Fruit fly (Drosophila melanogaster) whole organism, embryonic: ENCODE results near the gene HUWE1.

Source experiments
- ATbp ChIP-seq: fragments of 200-800 bp; sonication (Bioruptor generic); optimal IDR thresholded peaks from 2 replicates; lab custom pipeline; 2017; ENCODE audit warnings: missing biosample characterization, mild to moderate bottlenecking, missing genetic modification characterization, missing genetic modification reagents
- Asciz ChIP-seq: fragments of 200-800 bp; sonication (Bioruptor generic); optimal IDR thresholded peaks from 2 replicates; lab custom pipeline; 2017; ENCODE audit warnings: missing biosample characterization, mild to moderate bottlenecking, missing genetic modification characterization, missing genetic modification reagents
- Blimp-1 ChIP-seq: fragments of 200-800 bp; sonication (Bioruptor generic); optimal IDR thresholded peaks from 3 replicates; lab custom pipeline; 2018; ENCODE audit warnings: missing biosample characterization, missing genetic modification characterization, mild to moderate bottlenecking, moderate library complexity, missing genetic modification reagents
- CG10543 ChIP-seq: fragments of 200-800 bp; sonication (Bioruptor generic); optimal IDR thresholded peaks from 3 replicates; lab custom pipeline; 2017; ENCODE audit warnings: missing biosample characterization, mild to moderate bottlenecking, missing genetic modification characterization, moderate library complexity
- CG11247 ChIP-seq: fragments of 200-800 bp; sonication (Bioruptor generic); IDR thresholded peaks from 2 replicates; pipeline ENCODE4 v1.3.6; 2022; ENCODE audit warnings: missing biosample characterization, missing genetic modification characterization
- CG12299 ChIP-seq: fragments of 200-800 bp; sonication (Bioruptor generic); optimal IDR thresholded peaks from 2 replicates; lab custom pipeline; 2018; ENCODE audit warnings: missing biosample characterization, mild to moderate bottlenecking, missing genetic modification characterization
- CG13287 ChIP-seq: fragments of 200-800 bp; sonication (Bioruptor generic); IDR thresholded peaks from 2 replicates; pipeline ENCODE4 v1.3.6; 2022; ENCODE audit warnings: missing biosample characterization, missing genetic modification characterization; ENCODE audit not compliant: partially characterized antibody
- CG13624 ChIP-seq: fragments of 200-800 bp; sonication (Bioruptor generic); optimal IDR thresholded peaks from 2 replicates; lab custom pipeline; 2016; ENCODE audit warnings: missing biosample characterization, missing genetic modification characterization
- CG13775 ChIP-seq: fragments of 200-800 bp; sonication (Bioruptor generic); optimal IDR thresholded peaks from 3 replicates; lab custom pipeline; 2017; ENCODE audit warnings: missing biosample characterization, mild to moderate bottlenecking, missing genetic modification characterization
- CG14014 ChIP-seq: fragments of 200-800 bp; sonication (Bioruptor generic); IDR thresholded peaks from 2 replicates; pipeline ENCODE4 v1.3.6; 2022; ENCODE audit warnings: missing biosample characterization, missing genetic modification characterization
- CG15514 ChIP-seq: fragments of 200-800 bp; sonication (Bioruptor generic); optimal IDR thresholded peaks from 3 replicates; lab custom pipeline; 2017; ENCODE audit warnings: missing biosample characterization, missing genetic modification characterization, mild to moderate bottlenecking, moderate library complexity, missing genetic modification reagents
- CG17359 ChIP-seq: fragments of 200-800 bp; sonication (Bioruptor generic); optimal IDR thresholded peaks from 3 replicates; lab custom pipeline; 2018; ENCODE audit warnings: missing biosample characterization, mild to moderate bottlenecking, missing genetic modification characterization, moderate library complexity
- CG17568 ChIP-seq: fragments of 200-800 bp; sonication (Bioruptor generic); optimal IDR thresholded peaks from 2 replicates; lab custom pipeline; 2018; ENCODE audit warnings: missing biosample characterization, mild to moderate bottlenecking, missing genetic modification characterization, moderate library complexity
- CG18011 ChIP-seq: fragments of 200-800 bp; sonication (Bioruptor generic); optimal IDR thresholded peaks from 2 replicates; lab custom pipeline; 2017; ENCODE audit warnings: missing biosample characterization, missing genetic modification characterization, mild to moderate bottlenecking, moderate library complexity, missing genotype
- CG1832 ChIP-seq: fragments of 200-800 bp; sonication (Bioruptor generic); optimal IDR thresholded peaks from 2 replicates; lab custom pipeline; 2017; ENCODE audit warnings: missing biosample characterization, mild to moderate bottlenecking, missing genetic modification characterization, inconsistent platforms
- CG18619 ChIP-seq: fragments of 200-800 bp; sonication (Bioruptor generic); optimal IDR thresholded peaks from 3 replicates; lab custom pipeline; 2017; ENCODE audit warnings: missing biosample characterization, mild to moderate bottlenecking, missing genetic modification characterization
- CG2116 ChIP-seq: fragments of 200-800 bp; sonication (Bioruptor generic); optimal IDR thresholded peaks from 3 replicates; lab custom pipeline; 2018; ENCODE audit warnings: missing biosample characterization, mild to moderate bottlenecking, missing genetic modification characterization
- CG31365 ChIP-seq: fragments of 200-800 bp; sonication (Bioruptor generic); optimal IDR thresholded peaks from 2 replicates; lab custom pipeline; 2018; ENCODE audit warnings: missing biosample characterization, mild to moderate bottlenecking, missing genetic modification characterization
- CG31441 ChIP-seq: fragments of 200-800 bp; sonication (Bioruptor generic); IDR thresholded peaks from 2 replicates; pipeline ENCODE4 v1.3.6; 2022; ENCODE audit warnings: missing biosample characterization, missing genetic modification characterization
- CG33213 ChIP-seq: fragments of 200-800 bp; sonication (Bioruptor generic); optimal IDR thresholded peaks from 3 replicates; lab custom pipeline; 2016; ENCODE audit warnings: missing biosample characterization, missing genetic modification characterization
- CG6272 ChIP-seq: fragments of 200-800 bp; sonication (Bioruptor generic); IDR thresholded peaks from 2 replicates; pipeline ENCODE4 v1.3.6; 2022; ENCODE audit warnings: missing biosample characterization, missing genetic modification characterization
- CG6654 ChIP-seq: fragments of 200-800 bp; sonication (Bioruptor generic); optimal IDR thresholded peaks from 2 replicates; lab custom pipeline; 2017; ENCODE audit warnings: missing biosample characterization, mild to moderate bottlenecking, missing genetic modification characterization
- CG9932 ChIP-seq: fragments of 200-800 bp; sonication (Bioruptor generic); IDR thresholded peaks from 2 replicates; pipeline ENCODE4 v1.3.6; 2022; ENCODE audit warnings: missing biosample characterization, missing genetic modification characterization
- Dbx ChIP-seq: fragments of 200-800 bp; sonication (Bioruptor generic); IDR thresholded peaks from 3 replicates; pipeline ENCODE4 v1.3.6; 2022; ENCODE audit warnings: missing biosample characterization, missing genetic modification characterization
- Dip3 ChIP-seq: fragments of 200-800 bp; sonication (Bioruptor generic); optimal IDR thresholded peaks from 3 replicates; lab custom pipeline; 2016; ENCODE audit warnings: missing biosample characterization, missing genetic modification characterization
- Doc3 ChIP-seq: fragments of 200-800 bp; sonication (Bioruptor generic); IDR thresholded peaks from 3 replicates; pipeline ENCODE4 v1.3.6; 2022; ENCODE audit warnings: missing biosample characterization, missing genetic modification characterization; ENCODE audit not compliant: partially characterized antibody
- Dref ChIP-seq: fragments of 200-800 bp; sonication (Bioruptor generic); IDR thresholded peaks from 2 replicates; pipeline ENCODE4 v1.3.6; 2022; ENCODE audit warnings: missing biosample characterization, missing genetic modification characterization
- Ets65A ChIP-seq: fragments of 200-800 bp; sonication (Bioruptor generic); peaks from one replicate; lab custom pipeline; 2016; ENCODE audit warnings: missing biosample characterization, missing genetic modification characterization
- Gug ChIP-seq: fragments of 200-800 bp; sonication (Bioruptor generic); IDR thresholded peaks from 4 replicates; pipeline ENCODE4 v1.3.6; 2022; ENCODE audit warnings: missing biosample characterization, missing genetic modification characterization
- HHEX ChIP-seq: fragments of 200-800 bp; sonication (Bioruptor generic); optimal IDR thresholded peaks from 3 replicates; lab custom pipeline; 2017; ENCODE audit warnings: missing biosample characterization, mild to moderate bottlenecking, missing genetic modification characterization, missing genetic modification reagents
- HLHmδ ChIP-seq: fragments of 200-800 bp; sonication (Bioruptor generic); optimal IDR thresholded peaks from 2 replicates; lab custom pipeline; 2018; ENCODE audit warnings: missing biosample characterization, mild to moderate bottlenecking, missing genetic modification characterization, moderate library complexity
- Kr ChIP-seq: fragments of 200-800 bp; sonication (Bioruptor generic); optimal IDR thresholded peaks from 2 replicates; lab custom pipeline; 2017; ENCODE audit warnings: missing biosample characterization, mild to moderate bottlenecking, missing genetic modification characterization
- MTF-1 ChIP-seq: fragments of 200-800 bp; sonication (Bioruptor generic); optimal IDR thresholded peaks from 2 replicates; lab custom pipeline; 2018; ENCODE audit warnings: missing biosample characterization, mild to moderate bottlenecking, missing genetic modification characterization, borderline replicate concordance
- NFAT ChIP-seq: fragments of 200-800 bp; sonication (Bioruptor generic); IDR thresholded peaks from 2 replicates; pipeline ENCODE4 v1.3.6; 2022; ENCODE audit warnings: missing biosample characterization, missing genetic modification characterization
- PHDP ChIP-seq: fragments of 200-800 bp; sonication (Bioruptor generic); optimal IDR thresholded peaks from 3 replicates; lab custom pipeline; 2018; ENCODE audit warnings: missing biosample characterization, mild to moderate bottlenecking, missing genetic modification characterization, moderate library complexity
- Side ChIP-seq: fragments of 200-800 bp; sonication (Bioruptor generic); optimal IDR thresholded peaks from 2 replicates; lab custom pipeline; 2016; ENCODE audit warnings: missing biosample characterization, missing genetic modification characterization
- Tbp ChIP-seq: fragments of >200 bp; optimal IDR thresholded peaks from 2 replicates; lab custom pipeline; 2018; ENCODE audit warnings: missing biosample characterization, missing genetic modification characterization
- ac ChIP-seq: fragments of 200-800 bp; sonication (Bioruptor generic); optimal IDR thresholded peaks from 3 replicates; lab custom pipeline; 2017; ENCODE audit warnings: missing biosample characterization, mild to moderate bottlenecking, missing genetic modification characterization
- bigmax ChIP-seq: fragments of 200-800 bp; sonication (Bioruptor generic); optimal IDR thresholded peaks from 2 replicates; lab custom pipeline; 2018; ENCODE audit warnings: missing biosample characterization, mild to moderate bottlenecking, missing genetic modification characterization
- crp ChIP-seq, 2 experiments: fragments of 200-800 bp; sonication (Bioruptor generic); optimal IDR thresholded peaks; 2 replicates in 1 of 2; 3 replicates in 1 of 2; lab custom pipeline; 2017; ENCODE audit warnings: missing biosample characterization in 2 of 2, missing genetic modification characterization in 2 of 2, mild to moderate bottlenecking in 1 of 2, moderate library complexity in 1 of 2
- da ChIP-seq: fragments of 200-800 bp; sonication (Bioruptor generic); optimal IDR thresholded peaks from 2 replicates; lab custom pipeline; 2016; ENCODE audit warnings: missing biosample characterization, missing genetic modification characterization
- dan ChIP-seq: fragments of 200-800 bp; sonication (Bioruptor generic); IDR thresholded peaks from 2 replicates; pipeline ENCODE4 v1.3.6; 2022; ENCODE audit warnings: missing biosample characterization, missing genetic modification characterization
- gce ChIP-seq: fragments of 200-800 bp; sonication (Bioruptor generic); IDR thresholded peaks from 3 replicates; pipeline ENCODE4 v1.3.6; 2022; ENCODE audit warnings: missing biosample characterization, missing genetic modification characterization
- gcm2 ChIP-seq: fragments of 200-800 bp; sonication (Bioruptor generic); optimal IDR thresholded peaks from 2 replicates; lab custom pipeline; 2016; ENCODE audit warnings: missing biosample characterization, missing genetic modification characterization
- gem ChIP-seq: fragments of 200-800 bp; sonication (Bioruptor generic); optimal IDR thresholded peaks from 2 replicates; lab custom pipeline; 2019; ENCODE audit warnings: missing biosample characterization, mild to moderate bottlenecking, missing genetic modification characterization, moderate library complexity
- maf-S ChIP-seq: fragments of 200-800 bp; sonication (Bioruptor generic); optimal IDR thresholded peaks from 2 replicates; lab custom pipeline; 2016; ENCODE audit warnings: missing biosample characterization, missing genetic modification characterization
- nerfin-2 ChIP-seq: fragments of 200-800 bp; sonication (Bioruptor generic); IDR thresholded peaks from 2 replicates; pipeline ENCODE4 v1.3.6; 2022; ENCODE audit warnings: missing biosample characterization, missing genetic modification characterization; ENCODE audit not compliant: partially characterized antibody
- prd ChIP-seq, 3 experiments: fragments of >200 bp in 2 of 3; fragments of 200-800 bp in 1 of 3; sonication (Bioruptor generic) in 1 of 3; optimal IDR thresholded peaks in 2 of 3; IDR thresholded peaks in 1 of 3; 2 replicates in 2 of 3; 3 replicates in 1 of 3; pipeline versions ENCODE4 v1.3.6 to Lab custom; 2017 to 2022; ENCODE audit warnings: missing biosample characterization in 1 of 3, missing genetic modification characterization in 1 of 3
- sna ChIP-seq: fragments of 200-800 bp; sonication (Bioruptor generic); IDR thresholded peaks from 2 replicates; pipeline ENCODE4 v1.3.6; 2022; ENCODE audit warnings: missing biosample characterization, missing genetic modification characterization; ENCODE audit not compliant: partially characterized antibody

HUWE1 gene

DNA sequence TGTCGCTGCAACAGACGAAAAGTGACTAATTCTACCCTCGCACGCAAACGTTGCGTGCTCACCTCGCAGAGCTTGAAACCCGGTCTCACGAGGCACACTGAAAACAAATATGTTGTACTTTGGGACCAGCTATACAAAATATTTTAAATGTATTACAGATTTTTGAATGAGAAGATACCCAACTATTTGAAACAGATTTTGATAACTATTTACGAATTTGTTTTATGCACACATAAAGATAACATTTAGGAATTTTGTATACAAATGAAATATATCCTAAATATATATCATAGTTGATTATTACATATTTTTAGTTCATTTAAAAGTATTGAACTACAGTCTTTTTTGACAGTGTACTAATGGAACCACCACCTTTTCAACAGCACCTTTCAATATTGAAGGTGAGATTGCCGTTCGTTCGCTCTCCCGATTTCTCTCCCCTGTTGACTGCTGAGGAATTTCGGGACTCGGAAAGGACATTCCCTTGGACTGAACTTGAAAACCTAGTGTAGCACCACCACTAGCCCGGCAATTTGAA lies 41.3 kb upstream of the HUWE1 start, which contains the start of gene CG15646 (continued):
- TF ChIP-seq CG13624 (GFP tag; lab: Kevin White, UChicago) = no peak
- peak; percentile 54; the same call in 1 of the 2 replicates for TF ChIP-seq dan
- TF ChIP-seq Dbx (GFP tag; lab: Robert Waterston, UW) = no peak
- no peak for TF ChIP-seq nerfin-2 (GFP tag; lab: Robert Waterston, UW)
- no peak for TF ChIP-seq bigmax (GFP tag; lab: Kevin White, UChicago)
- TF ChIP-seq Dref = no peak
- no peak for TF ChIP-seq PHDP (tag; lab: Kevin White, UChicago)
- peak; percentile 52 for TF ChIP-seq CG18619
- TF ChIP-seq CG1832 = no peak
- TF ChIP-seq maf-S (GFP tag; lab: Kevin White, UChicago) = no peak
- peak; percentile 76 for TF ChIP-seq CG13775 (GFP tag; lab: Kevin White, UChicago)
- peak; percentile 33 for TF ChIP-seq HHEX (GFP tag; lab: Kevin White, UChicago)
- no peak for TF ChIP-seq CG15514 (GFP tag; lab: Kevin White, UChicago)
- TF ChIP-seq Dip3 (GFP tag; lab: Kevin White, UChicago) = no peak
- no peak for TF ChIP-seq CG9932 (GFP tag; lab: Robert Waterston, UW)
- TF ChIP-seq ATbp (GFP tag; lab: Kevin White, UChicago) = peak; percentile 56
- no peak for TF ChIP-seq CG31365 (tag; lab: Kevin White, UChicago)
- no peak for TF ChIP-seq CG17568
- TF ChIP-seq CG13287 (GFP tag; lab: Robert Waterston, UW) = no peak
- no peak for TF ChIP-seq Ets65A
- TF ChIP-seq CG2116 (GFP tag; lab: Kevin White, UChicago) = peak; percentile 30
- TF ChIP-seq Asciz (GFP tag; lab: Kevin White, UChicago) = peak; percentile 43
- TF ChIP-seq Side (GFP tag; lab: Kevin White, UChicago) = no peak
- TF ChIP-seq Tbp = no peak
- 0 out of 4 replicates have a peak, but pooled peaks have one; percentile 15 for TF ChIP-seq Gug (GFP tag; lab: Robert Waterston, UW)
- peak; percentile 80 for TF ChIP-seq ac
- no peak for TF ChIP-seq CG18011 (GFP tag; lab: Kevin White, UChicago)
- TF ChIP-seq da (GFP tag; lab: Kevin White, UChicago) = no peak
- no peak for TF ChIP-seq CG14014
- no peak for TF ChIP-seq CG33213 (GFP tag; lab: Kevin White, UChicago)
- TF ChIP-seq Blimp-1 (GFP tag; lab: Kevin White, UChicago) = peak; percentile 75
- TF ChIP-seq NFAT = 0 out of 2 replicates have a peak, but pooled peaks have one; percentile 6
- TF ChIP-seq gcm2 (GFP tag; lab: Kevin White, UChicago) = no peak
- TF ChIP-seq Doc3 (GFP tag; lab: Robert Waterston, UW) = no peak
- TF ChIP-seq crp (GFP tag; optimal IDR thresholded peaks at IDR 0.05; lab: Kevin White, UChicago) = no peak
- TF ChIP-seq sna (GFP tag; lab: Robert Waterston, UW) = no peak
- no peak; the same call in 1 of the 2 replicates for TF ChIP-seq CG11247 (GFP tag; lab: Robert Waterston, UW)
- no peak for TF ChIP-seq CG6272 (GFP tag; lab: Robert Waterston, UW)
- no peak for TF ChIP-seq CG10543 (GFP tag; lab: Kevin White, UChicago)
- no peak for TF ChIP-seq CG17359
- peak; percentile 84 for TF ChIP-seq CG31441 (GFP tag; lab: Robert Waterston, UW)
- no peak for TF ChIP-seq CG6654
- no peak for TF ChIP-seq HLHmδ
- peak; percentile 90 for TF ChIP-seq gem (tag; lab: Kevin White, UChicago)
- peak; percentile 63 for TF ChIP-seq CG12299 (tag; lab: Kevin White, UChicago)
- TF ChIP-seq gce (GFP tag; lab: Robert Waterston, UW) = no peak
- no peak for TF ChIP-seq prd (optimal IDR thresholded peaks at IDR 0.05; lab: Kevin White, UChicago)
- peak; percentile 85 for TF ChIP-seq prd (GFP tag; IDR thresholded peaks at IDR 0.05; lab: Robert Waterston, UW)
- no peak for TF ChIP-seq MTF-1 (GFP tag; lab: Kevin White, UChicago)
- peak; percentile 56 for TF ChIP-seq Kr
